Worm (Caenorhabditis elegans) whole organism, mixed stage, embryonic: Measurements from ENCODE around the gene pgp-11.

Experiments
- M03D4.4 ChIP-seq: sonication (generic microtip); optimal IDR thresholded peaks from 2 replicates; lab custom pipeline; 2017; ENCODE audit warnings: mild to moderate bottlenecking, missing genetic modification characterization, missing compliant biosample characterization
- bed-3 ChIP-seq: fragments of 200-800 bp; sonication (Bioruptor generic); optimal IDR thresholded peaks from 3 replicates; lab custom pipeline; 2018; ENCODE audit warnings: mild to moderate bottlenecking, missing genetic modification characterization, moderate library complexity, missing compliant biosample characterization
- blmp-1 ChIP-seq: fragments of 150-350 bp; optimal IDR thresholded peaks from 2 replicates; lab custom pipeline; 2014; ENCODE audit warnings: missing biosample characterization, missing genetic modification characterization
- ceh-43 ChIP-seq: fragments of 200-800 bp; sonication (Bioruptor generic); optimal IDR thresholded peaks from 2 replicates; lab custom pipeline; 2018; ENCODE audit warnings: mild to moderate bottlenecking, missing genetic modification characterization, moderate library complexity, missing compliant biosample characterization
- ceh-83 ChIP-seq: fragments of 200-800 bp; sonication (Bioruptor generic); optimal IDR thresholded peaks from 2 replicates; lab custom pipeline; 2018; ENCODE audit warnings: mild to moderate bottlenecking, missing genetic modification characterization, missing compliant biosample characterization
- ces-1 ChIP-seq: fragments of 150-350 bp; optimal IDR thresholded peaks from 2 replicates; lab custom pipeline; 2014; ENCODE audit warnings: missing biosample characterization, missing genetic modification reagents, missing genetic modification characterization
- cnd-1 ChIP-seq: fragments of 200-800 bp; sonication (Bioruptor generic); optimal IDR thresholded peaks from 2 replicates; lab custom pipeline; 2018; ENCODE audit warnings: mild to moderate bottlenecking, missing genetic modification characterization, missing compliant biosample characterization
- drap-1 ChIP-seq: fragments of 200-800 bp; sonication (Bioruptor generic); optimal IDR thresholded peaks from 3 replicates; lab custom pipeline; 2018; ENCODE audit warnings: mild to moderate bottlenecking, missing genetic modification characterization, missing compliant biosample characterization
- elt-1 ChIP-seq: sonication (generic microtip); optimal IDR thresholded peaks from 2 replicates; lab custom pipeline; 2017; ENCODE audit warnings: missing genetic modification characterization, mild to moderate bottlenecking, missing compliant biosample characterization, antibody characterized with exemption, moderate library complexity, borderline replicate concordance; ENCODE audit not compliant: insufficient read depth
- elt-3 ChIP-seq: fragments of 150-350 bp; optimal IDR thresholded peaks from 2 replicates; lab custom pipeline; 2014; ENCODE audit warnings: missing biosample characterization, missing genetic modification characterization
- flh-1 ChIP-seq: fragments of 200-800 bp; sonication (Bioruptor generic); optimal IDR thresholded peaks from 2 replicates; lab custom pipeline; 2018; ENCODE audit warnings: mild to moderate bottlenecking, missing genetic modification characterization, moderate library complexity, missing compliant biosample characterization
- ham-2 ChIP-seq: fragments of 200-800 bp; sonication (Bioruptor generic); optimal IDR thresholded peaks from 2 replicates; lab custom pipeline; 2018; ENCODE audit warnings: mild to moderate bottlenecking, missing genetic modification characterization, missing compliant biosample characterization
- hlh-1 ChIP-seq: fragments of 150-350 bp; optimal IDR thresholded peaks from 2 replicates; lab custom pipeline; 2014; ENCODE audit warnings: missing biosample characterization, missing genetic modification reagents, missing genetic modification characterization
- lin-32 ChIP-seq: fragments of 200-800 bp; sonication (Bioruptor generic); optimal IDR thresholded peaks from 2 replicates; lab custom pipeline; 2018; ENCODE audit warnings: mild to moderate bottlenecking, missing genetic modification characterization, missing compliant biosample characterization
- lsy-2 ChIP-seq: fragments of 150-350 bp; optimal IDR thresholded peaks from 2 replicates; lab custom pipeline; 2014; ENCODE audit warnings: missing biosample characterization, missing genetic modification characterization
- mab-5 ChIP-seq: fragments of 150-350 bp; optimal IDR thresholded peaks from 2 replicates; lab custom pipeline; 2014; ENCODE audit warnings: missing biosample characterization, missing genetic modification characterization
- mep-1 ChIP-seq: fragments of 150-350 bp; optimal IDR thresholded peaks from 2 replicates; lab custom pipeline; 2017; ENCODE audit warnings: missing biosample characterization, missing genetic modification reagents, missing genetic modification characterization, inconsistent platforms
- nhr-12 ChIP-seq: fragments of 150-350 bp; optimal IDR thresholded peaks from 2 replicates; lab custom pipeline; 2014; ENCODE audit warnings: missing biosample characterization, missing genetic modification characterization
- nhr-2 ChIP-seq: fragments of 150-350 bp; optimal IDR thresholded peaks from 2 replicates; lab custom pipeline; 2014; ENCODE audit warnings: missing biosample characterization, missing genetic modification characterization
- nhr-237 ChIP-seq: fragments of 150-350 bp; optimal IDR thresholded peaks from 2 replicates; lab custom pipeline; 2014; ENCODE audit warnings: missing biosample characterization, missing genetic modification characterization
- nhr-28 ChIP-seq: fragments of 150-350 bp; optimal IDR thresholded peaks from 2 replicates; lab custom pipeline; 2014; ENCODE audit warnings: missing biosample characterization, missing genetic modification characterization
- nhr-76 ChIP-seq: sonication (generic microtip); optimal IDR thresholded peaks from 2 replicates; lab custom pipeline; 2017; ENCODE audit warnings: missing biosample characterization, missing genetic modification characterization
- pha-4 ChIP-seq: fragments of 150-350 bp; optimal IDR thresholded peaks from 2 replicates; lab custom pipeline; 2018; ENCODE audit warnings: missing biosample characterization, missing genetic modification reagents, missing genetic modification characterization
- sem-2 ChIP-seq: fragments of 200-800 bp; sonication (Bioruptor generic); optimal IDR thresholded peaks from 2 replicates; lab custom pipeline; 2018; ENCODE audit warnings: mild to moderate bottlenecking, missing genetic modification characterization, missing compliant biosample characterization
- snpc-4 ChIP-seq: fragments of 150-350 bp; optimal IDR thresholded peaks from 2 replicates; lab custom pipeline; 2014; ENCODE audit warnings: missing biosample characterization, missing genetic modification characterization
- tbx-8 ChIP-seq: fragments of 200-800 bp; sonication (Bioruptor generic); optimal IDR thresholded peaks from 2 replicates; lab custom pipeline; 2018; ENCODE audit warnings: mild to moderate bottlenecking, missing genetic modification characterization, moderate library complexity, missing compliant biosample characterization
- unc-120 ChIP-seq: sonication (generic microtip); optimal IDR thresholded peaks from 2 replicates; lab custom pipeline; 2017; ENCODE audit warnings: missing genetic modification characterization, missing compliant biosample characterization; ENCODE audit not compliant: poor library complexity, severe bottlenecking
- unc-39 ChIP-seq: fragments of 150-350 bp; optimal IDR thresholded peaks from 2 replicates; lab custom pipeline; 2014; ENCODE audit warnings: missing biosample characterization, missing genetic modification characterization
- unc-62 ChIP-seq: fragments of 150-350 bp; optimal IDR thresholded peaks from 2 replicates; lab custom pipeline; 2014; ENCODE audit warnings: missing biosample characterization, missing genetic modification reagents, missing genetic modification characterization
- zip-8 ChIP-seq: fragments of 150-350 bp; optimal IDR thresholded peaks from 2 replicates; lab custom pipeline; 2014; ENCODE audit warnings: missing biosample characterization, missing genetic modification characterization
- ztf-11 ChIP-seq: fragments of 150-350 bp; optimal IDR thresholded peaks from 2 replicates; lab custom pipeline; 2014; ENCODE audit warnings: missing biosample characterization, missing genetic modification characterization

The pgp-11 gene

ce11 chrII:7976308-7976707 is 27.7 kb downstream of the pgp-11 start, which contains the start of gene DH11.5:
TSS of gene DH11.5 (plus strand) at chrII:7976608.
- TF ChIP-seq unc-120 (no peak), unc-39 (tag; lab: Kevin White, UChicago) (no peak), lin-32 (GFP tag; lab: Kevin White, UChicago) (no peak), nhr-28 (tag; lab: Kevin White, UChicago) (no peak), ceh-43 (GFP tag; lab: Kevin White, UChicago) (no peak), mab-5 (tag; lab: Kevin White, UChicago) (no peak)
- TF ChIP-seq, all 35 proteins: peak for 0

- TF ChIP-seq nhr-28 (tag; lab: Kevin White, UChicago) (no peak), nhr-237 (no peak), drap-1 (GFP tag; lab: Kevin White, UChicago) (no peak), ham-2 (GFP tag; lab: Kevin White, UChicago) (no peak), ztf-11 (no peak), bed-3 (GFP tag; lab: Kevin White, UChicago) (no peak), blmp-1 (no peak), nhr-12 (no peak)
These were observed 29.8 kb downstream of the pgp-11 start for ce11 chrII:7974189-7974823.

- no peak for TF ChIP-seq drap-1 (GFP tag; lab: Kevin White, UChicago)
- TF ChIP-seq sem-2, result no peak
- TF ChIP-seq nhr-2 (tag; lab: Kevin White, UChicago), result no peak
- TF ChIP-seq ztf-11, result no peak
- peak; percentile 69 for TF ChIP-seq ces-1 (GFP tag; lab: Kevin White, UChicago)
- TF ChIP-seq snpc-4, result no peak
- TF ChIP-seq, all 35 proteins: peak for 1
These were observed 35.7 kb downstream of the pgp-11 start for ce11 chrII:7968393-7968792.

ce11 chrII:7962181-7962580 is 41.9 kb downstream of the pgp-11 start:
- peak; percentile 18 for TF ChIP-seq mab-5 (tag; lab: Kevin White, UChicago)
- no peak for TF ChIP-seq tbx-8 (GFP tag; lab: Kevin White, UChicago)
- TF ChIP-seq nhr-76 (tag; lab: Kevin White, UChicago), result no peak
- no peak for TF ChIP-seq unc-62 (GFP tag; lab: Kevin White, UChicago)
- peak; percentile 86 for TF ChIP-seq hlh-1 (tag; lab: Kevin White, UChicago)
- TF ChIP-seq ceh-43 (GFP tag; lab: Kevin White, UChicago), result no peak

- no peak for TF ChIP-seq lin-32 (GFP tag; lab: Kevin White, UChicago)
- TF ChIP-seq unc-62 (GFP tag; lab: Kevin White, UChicago), result no peak
- TF ChIP-seq mab-5 (tag; lab: Kevin White, UChicago), result no peak
- no peak for TF ChIP-seq nhr-2 (tag; lab: Kevin White, UChicago)
- no peak for TF ChIP-seq unc-120
- TF ChIP-seq nhr-237, result no peak
- TF ChIP-seq blmp-1, result no peak
- no peak for TF ChIP-seq zip-8 (tag; lab: Kevin White, UChicago)
- TF ChIP-seq elt-3 (tag; lab: Kevin White, UChicago), result no peak
- no peak for TF ChIP-seq nhr-76 (tag; lab: Kevin White, UChicago)
- TF ChIP-seq ztf-11, result no peak
- TF ChIP-seq ceh-83, result no peak
- TF ChIP-seq snpc-4, result no peak
- no peak for TF ChIP-seq flh-1 (GFP tag; lab: Kevin White, UChicago)
- no peak for TF ChIP-seq unc-39 (tag; lab: Kevin White, UChicago)
- no peak for TF ChIP-seq lsy-2
- no peak for TF ChIP-seq M03D4.4 (tag; lab: Kevin White, UChicago)
These were observed 45.5 kb downstream of the pgp-11 start, which contains the start of gene C04H4.1 for ce11 chrII:7958544-7958943. TSS of gene C04H4.1 (plus strand) at chrII:7958844.

ce11 chrII:7955548-7955947 is 48.5 kb downstream of the pgp-11 start:
- TF ChIP-seq mep-1 (tag; lab: Kevin White, UChicago) (no peak), snpc-4 (no peak), hlh-1 (tag; lab: Kevin White, UChicago) (no peak), lin-32 (GFP tag; lab: Kevin White, UChicago) (no peak), ceh-83 (no peak), M03D4.4 (tag; lab: Kevin White, UChicago) (no peak), ztf-11 (no peak), nhr-28 (tag; lab: Kevin White, UChicago) (no peak), ces-1 (GFP tag; lab: Kevin White, UChicago) (no peak), pha-4 (tag; lab: Kevin White, UChicago) (no peak), sem-2 (no peak), elt-1 (no peak), zip-8 (tag; lab: Kevin White, UChicago) (no peak), bed-3 (GFP tag; lab: Kevin White, UChicago) (no peak), nhr-12 (no peak), flh-1 (GFP tag; lab: Kevin White, UChicago) (no peak), nhr-237 (no peak), cnd-1 (tag; lab: Kevin White, UChicago) (no peak), elt-3 (tag; lab: Kevin White, UChicago) (no peak)
